Fruit fly (Drosophila melanogaster): ENCODE results near the gene Ythdc1.

dm6 chr3L:3394854-3395723 lies 21.1 kb upstream of the Ythdc1 start:
- TF ChIP-seq CG32121 (GFP tag; IDR thresholded peaks at IDR 0.05): peak; percentile 75
- peak; percentile 95 for TF ChIP-seq Pif1A (GFP tag; optimal IDR thresholded peaks at IDR 0.05)
- peak; percentile 89 for TF ChIP-seq CG13204 (GFP tag; optimal IDR thresholded peaks at IDR 0.05)
- peak; percentile 91 for TF ChIP-seq CG12605 (GFP tag; IDR thresholded peaks at IDR 0.05)
- peak; percentile 97 for TF ChIP-seq CG15710 (tag; optimal IDR thresholded peaks at IDR 0.05)
- peak; percentile 95 for TF ChIP-seq CG4496 (GFP tag; IDR thresholded peaks at IDR 0.05)
- TF ChIP-seq gl (tag; optimal IDR thresholded peaks at IDR 0.05): peak; percentile 95

Data from whole organism, pupa.